Fruit fly (Drosophila melanogaster) whole organism, embryonic: ENCODE data around the gene soti.

Experiments
- Antp ChIP-seq: fragments of 200-800 bp; sonication (Bioruptor generic); optimal IDR thresholded peaks from 3 replicates; lab custom pipeline; 2016; ENCODE audit warnings: missing biosample characterization, missing genetic modification characterization
- CG12071 ChIP-seq: fragments of 200-800 bp; sonication (Bioruptor generic); optimal IDR thresholded peaks from 3 replicates; lab custom pipeline; 2018; ENCODE audit warnings: missing biosample characterization, mild to moderate bottlenecking, missing genetic modification characterization
- CG12659 ChIP-seq: fragments of 200-800 bp; sonication (Bioruptor generic); optimal IDR thresholded peaks from 3 replicates; lab custom pipeline; 2017; ENCODE audit warnings: mild to moderate bottlenecking, missing biosample characterization, missing genetic modification reagents, missing genetic modification characterization
- CG13775 ChIP-seq: fragments of 200-800 bp; sonication (Bioruptor generic); optimal IDR thresholded peaks from 3 replicates; lab custom pipeline; 2017; ENCODE audit warnings: missing biosample characterization, mild to moderate bottlenecking, missing genetic modification characterization
- CG14014 ChIP-seq: fragments of 200-800 bp; sonication (Bioruptor generic); IDR thresholded peaks from 2 replicates; pipeline ENCODE4 v1.3.6; 2022; ENCODE audit warnings: missing biosample characterization, missing genetic modification characterization
- CG14710 ChIP-seq: fragments of 200-800 bp; sonication (Bioruptor generic); optimal IDR thresholded peaks from 3 replicates; lab custom pipeline; 2019; ENCODE audit warnings: missing biosample characterization, mild to moderate bottlenecking, missing genetic modification characterization, moderate library complexity
- CG17186 ChIP-seq: fragments of 200-800 bp; sonication (Bioruptor generic); optimal IDR thresholded peaks from 3 replicates; lab custom pipeline; 2017; ENCODE audit warnings: missing biosample characterization, missing genetic modification reagents, missing genetic modification characterization
- CG18476 ChIP-seq: fragments of 200-800 bp; sonication (Bioruptor generic); optimal IDR thresholded peaks from 2 replicates; lab custom pipeline; 2016; ENCODE audit warnings: missing biosample characterization, mild to moderate bottlenecking, missing genetic modification characterization
- CG18764 ChIP-seq: fragments of 200-800 bp; sonication (Bioruptor generic); optimal IDR thresholded peaks from 3 replicates; lab custom pipeline; 2016; ENCODE audit warnings: missing biosample characterization, missing genetic modification characterization
- CG2120 ChIP-seq: fragments of 200-800 bp; sonication (Bioruptor generic); optimal IDR thresholded peaks from 3 replicates; lab custom pipeline; 2016; ENCODE audit warnings: missing biosample characterization, missing genetic modification characterization
- CG2678 ChIP-seq: fragments of 200-800 bp; sonication (Bioruptor generic); optimal IDR thresholded peaks from 3 replicates; lab custom pipeline; 2019; ENCODE audit warnings: missing biosample characterization, mild to moderate bottlenecking, missing genetic modification characterization, moderate library complexity
- CG32767 ChIP-seq: fragments of 200-800 bp; sonication (Bioruptor generic); IDR thresholded peaks from 2 replicates; pipeline ENCODE4 v1.3.6; 2022; ENCODE audit warnings: missing biosample characterization, missing genetic modification characterization
- CG34376 ChIP-seq: fragments of 200-800 bp; sonication (Bioruptor generic); optimal IDR thresholded peaks from 2 replicates; lab custom pipeline; 2018; ENCODE audit warnings: missing biosample characterization, mild to moderate bottlenecking, missing genetic modification characterization
- CG3847 ChIP-seq: fragments of 200-800 bp; sonication (Bioruptor generic); IDR thresholded peaks from 2 replicates; pipeline ENCODE4 v1.3.6; 2022; ENCODE audit warnings: missing biosample characterization, missing genetic modification characterization
- CG7839 ChIP-seq: fragments of 200-800 bp; sonication (Bioruptor generic); optimal IDR thresholded peaks from 3 replicates; lab custom pipeline; 2018; ENCODE audit warnings: missing biosample characterization, mild to moderate bottlenecking, missing genetic modification characterization, moderate library complexity
- CG8924 ChIP-seq: fragments of 200-800 bp; optimal IDR thresholded peaks from 3 replicates; lab custom pipeline; 2019; ENCODE audit warnings: missing biosample characterization, mild to moderate bottlenecking, missing genetic modification characterization, moderate library complexity
- CG9437 ChIP-seq: fragments of 200-800 bp; sonication (Bioruptor generic); optimal IDR thresholded peaks from 2 replicates; lab custom pipeline; 2018; ENCODE audit warnings: missing biosample characterization, mild to moderate bottlenecking, missing genetic modification characterization
- Fer3 ChIP-seq: fragments of 200-800 bp; sonication (Bioruptor generic); optimal IDR thresholded peaks from 2 replicates; lab custom pipeline; 2018; ENCODE audit warnings: missing biosample characterization, mild to moderate bottlenecking, missing genetic modification characterization, moderate library complexity
- H2.0 ChIP-seq: fragments of 200-800 bp; sonication (Bioruptor generic); IDR thresholded peaks from 2 replicates; pipeline ENCODE4 v1.3.6; 2022; ENCODE audit warnings: missing biosample characterization, missing genetic modification characterization
- Hmr ChIP-seq: fragments of 200-800 bp; sonication (Bioruptor generic); optimal IDR thresholded peaks from 3 replicates; lab custom pipeline; 2017; ENCODE audit warnings: mild to moderate bottlenecking, missing biosample characterization, missing genetic modification reagents, missing genetic modification characterization
- MTF-1 ChIP-seq: fragments of 200-800 bp; sonication (Bioruptor generic); optimal IDR thresholded peaks from 2 replicates; lab custom pipeline; 2018; ENCODE audit warnings: missing biosample characterization, mild to moderate bottlenecking, missing genetic modification characterization, borderline replicate concordance
- NK7.1 ChIP-seq: fragments of 200-800 bp; sonication (Bioruptor generic); optimal IDR thresholded peaks from 3 replicates; lab custom pipeline; 2016; ENCODE audit warnings: missing biosample characterization, missing genetic modification characterization
- Neu2 ChIP-seq: fragments of 200-800 bp; sonication (Bioruptor generic); optimal IDR thresholded peaks from 3 replicates; lab custom pipeline; 2016; ENCODE audit warnings: missing biosample characterization, missing genetic modification characterization, borderline replicate concordance
- Oli ChIP-seq: fragments of 200-800 bp; sonication (Bioruptor generic); optimal IDR thresholded peaks from 2 replicates; lab custom pipeline; 2018; ENCODE audit warnings: missing biosample characterization, mild to moderate bottlenecking, missing genetic modification characterization, moderate library complexity
- PHDP ChIP-seq: fragments of 200-800 bp; sonication (Bioruptor generic); optimal IDR thresholded peaks from 3 replicates; lab custom pipeline; 2018; ENCODE audit warnings: missing biosample characterization, mild to moderate bottlenecking, missing genetic modification characterization, moderate library complexity
- Rfx ChIP-seq: fragments of 200-800 bp; sonication (Bioruptor generic); IDR thresholded peaks from 2 replicates; pipeline ENCODE4 v1.3.6; 2022; ENCODE audit warnings: missing biosample characterization, missing genetic modification characterization
- Ssrp ChIP-seq: fragments of 200-800 bp; sonication (Bioruptor generic); optimal IDR thresholded peaks from 2 replicates; lab custom pipeline; 2018; ENCODE audit warnings: missing biosample characterization, mild to moderate bottlenecking, missing genetic modification characterization, moderate library complexity
- Xbp1 ChIP-seq: fragments of 200-800 bp; sonication (Bioruptor generic); optimal IDR thresholded peaks from 3 replicates; lab custom pipeline; 2016; ENCODE audit warnings: missing biosample characterization, mild to moderate bottlenecking, missing genetic modification characterization
- al ChIP-seq: fragments of 200-800 bp; sonication (Bioruptor generic); IDR thresholded peaks from 2 replicates; pipeline ENCODE4 v1.3.6; 2022; ENCODE audit warnings: missing biosample characterization, missing genetic modification characterization
- amos ChIP-seq: fragments of 200-800 bp; sonication (Bioruptor generic); IDR thresholded peaks from 2 replicates; pipeline ENCODE4 v1.3.6; 2022; ENCODE audit warnings: missing biosample characterization, missing genetic modification characterization; ENCODE audit not compliant: partially characterized antibody
- az2 ChIP-seq: fragments of 200-800 bp; sonication (Bioruptor generic); optimal IDR thresholded peaks from 3 replicates; lab custom pipeline; 2016; ENCODE audit warnings: missing biosample characterization, missing genetic modification characterization
- bsh ChIP-seq, 2 experiments: fragments of 200-800 bp; sonication (Bioruptor generic); optimal IDR thresholded peaks; 2 replicates each; lab custom pipeline; 2017 to 2018; ENCODE audit warnings: mild to moderate bottlenecking in 2 of 2, missing biosample characterization in 2 of 2, missing genetic modification characterization in 2 of 2, moderate library complexity in 1 of 2
- crc ChIP-seq: fragments of 200-800 bp; sonication (Bioruptor generic); optimal IDR thresholded peaks from 2 replicates; lab custom pipeline; 2016; ENCODE audit warnings: missing biosample characterization, missing genetic modification characterization
- dpn ChIP-seq, 2 experiments: fragments of 200-800 bp; sonication (Bioruptor generic); optimal IDR thresholded peaks; 3 replicates each; lab custom pipeline; 2016; ENCODE audit warnings: missing biosample characterization in 2 of 2, missing genetic modification characterization in 2 of 2
- eve ChIP-seq, 2 experiments: fragments of >200 bp; optimal IDR thresholded peaks; 2 replicates each; lab custom pipeline; 2017; ENCODE audit warnings: missing biosample characterization in 2 of 2, missing genetic modification characterization in 2 of 2
- fd96Cb ChIP-seq: fragments of 200-800 bp; sonication (Bioruptor generic); optimal IDR thresholded peaks from 2 replicates; lab custom pipeline; 2018; ENCODE audit warnings: missing biosample characterization, mild to moderate bottlenecking, missing genetic modification characterization, moderate library complexity
- gem ChIP-seq: fragments of 200-800 bp; sonication (Bioruptor generic); optimal IDR thresholded peaks from 2 replicates; lab custom pipeline; 2019; ENCODE audit warnings: missing biosample characterization, mild to moderate bottlenecking, missing genetic modification characterization, moderate library complexity
- gsb-n ChIP-seq: fragments of 200-800 bp; sonication (Bioruptor generic); optimal IDR thresholded peaks from 3 replicates; lab custom pipeline; 2018; ENCODE audit warnings: missing biosample characterization, mild to moderate bottlenecking, missing genetic modification characterization
- inv ChIP-seq: fragments of 200-800 bp; sonication (Bioruptor generic); IDR thresholded peaks from 2 replicates; pipeline ENCODE4 v1.3.6; 2022; ENCODE audit warnings: missing biosample characterization, missing genetic modification characterization; ENCODE audit not compliant: partially characterized antibody
- kah ChIP-seq: fragments of 200-800 bp; sonication (Bioruptor generic); optimal IDR thresholded peaks from 2 replicates; lab custom pipeline; 2018; ENCODE audit warnings: missing biosample characterization, mild to moderate bottlenecking, missing genetic modification characterization
- lilli ChIP-seq: fragments of 200-800 bp; sonication (Bioruptor generic); optimal IDR thresholded peaks from 3 replicates; lab custom pipeline; 2016; ENCODE audit warnings: missing biosample characterization, missing genetic modification characterization
- maf-S ChIP-seq: fragments of 200-800 bp; sonication (Bioruptor generic); optimal IDR thresholded peaks from 2 replicates; lab custom pipeline; 2016; ENCODE audit warnings: missing biosample characterization, missing genetic modification characterization
- nerfin-1 ChIP-seq: fragments of 200-800 bp; sonication (Bioruptor generic); optimal IDR thresholded peaks from 3 replicates; lab custom pipeline; 2019; ENCODE audit warnings: missing biosample characterization, mild to moderate bottlenecking, missing genetic modification characterization, moderate library complexity
- pan ChIP-seq, 4 experiments: fragments of >200 bp in 3 of 4; fragments of 200-800 bp in 1 of 4; sonication (Bioruptor generic) in 1 of 4; optimal IDR thresholded peaks in 3 of 4; IDR thresholded peaks in 1 of 4; 2 replicates each; pipeline versions ENCODE4 v1.3.6 to Lab custom; 2017 to 2022; ENCODE audit warnings: missing biosample characterization in 2 of 4, missing genetic modification characterization in 2 of 4, mixed read lengths in 1 of 4
- peb ChIP-seq: fragments of 200-800 bp; sonication (Bioruptor generic); IDR thresholded peaks from 2 replicates; pipeline ENCODE4 v1.3.6; 2022; ENCODE audit warnings: missing biosample characterization, missing genetic modification characterization
- phol ChIP-seq: fragments of 200-800 bp; sonication (Bioruptor generic); optimal IDR thresholded peaks from 3 replicates; lab custom pipeline; 2018; ENCODE audit warnings: missing biosample characterization, mild to moderate bottlenecking, missing genetic modification characterization, moderate library complexity
- sim ChIP-seq: fragments of 200-800 bp; sonication (Bioruptor generic); IDR thresholded peaks from 2 replicates; pipeline ENCODE4 v1.3.6; 2022; ENCODE audit warnings: missing biosample characterization, missing genetic modification characterization
- unpg ChIP-seq: fragments of 200-800 bp; sonication (Bioruptor generic); optimal IDR thresholded peaks from 3 replicates; lab custom pipeline; 2018; ENCODE audit warnings: missing biosample characterization, mild to moderate bottlenecking, missing genetic modification characterization, moderate library complexity

soti gene

dm6 chr3R:14353733-14354152 lies 27.8 kb downstream of the soti start (continued):
- peak; percentile 38 for TF ChIP-seq CG3847 (GFP tag; lab: Robert Waterston, UW)
- peak; percentile 27 for TF ChIP-seq kah (GFP tag; lab: Kevin White, UChicago)
- no peak for TF ChIP-seq maf-S (GFP tag; lab: Kevin White, UChicago)
- TF ChIP-seq Antp (GFP tag; lab: Kevin White, UChicago): no peak
- no peak for TF ChIP-seq amos
- peak; percentile 46 for TF ChIP-seq al
- no peak for TF ChIP-seq peb (GFP tag; lab: Robert Waterston, UW)
- peak; percentile 20 for TF ChIP-seq MTF-1
- TF ChIP-seq H2.0 (GFP tag; lab: Robert Waterston, UW): 0 out of 2 replicates have a peak, but pooled peaks have one; percentile 7
- peak; percentile 77 for TF ChIP-seq PHDP

dm6 chr3R:14351418-14351817 lies 30.1 kb downstream of the soti start:
- TF ChIP-seq inv (GFP tag; lab: Robert Waterston, UW) (no peak), CG14014 (GFP tag; lab: Robert Waterston, UW) (no peak), CG2120 (GFP tag; lab: Kevin White, UChicago) (peak; percentile 66), Rfx (no peak; the same call in 1 of the 2 replicates), Neu2 (GFP tag; lab: Kevin White, UChicago) (no peak), az2 (peak; percentile 11), dpn (GFP tag; optimal IDR thresholded peaks at IDR 0.05; lab: Kevin White, UChicago) (peak in 1 of 2 experiments; percentile 12), phol (tag; lab: Kevin White, UChicago) (peak; percentile 42), CG34376 (no peak), Oli (tag; lab: Kevin White, UChicago) (peak; percentile 42), CG8924 (tag; lab: Kevin White, UChicago) (peak; percentile 42), CG18476 (GFP tag; lab: Kevin White, UChicago) (peak; percentile 8), fd96Cb (peak; percentile 32), Ssrp (peak; percentile 22), NK7.1 (GFP tag; lab: Kevin White, UChicago) (peak; percentile 23), Antp (GFP tag; lab: Kevin White, UChicago) (no peak), crc (GFP tag; lab: Kevin White, UChicago) (no peak), Fer3 (tag; lab: Kevin White, UChicago) (peak; percentile 34), CG2678 (tag; lab: Kevin White, UChicago) (peak; percentile 59), CG14710 (tag; lab: Kevin White, UChicago) (peak; percentile 16), CG18764 (GFP tag; lab: Kevin White, UChicago) (peak; percentile 20), lilli (GFP tag; lab: Kevin White, UChicago) (peak; percentile 47), CG17186 (no peak), CG13775 (GFP tag; lab: Kevin White, UChicago) (peak; percentile 30), CG12071 (GFP tag; lab: Kevin White, UChicago) (peak; percentile 13), eve (GFP tag; optimal IDR thresholded peaks at IDR 0.05; lab: Kevin White, UChicago) (peak in 1 of 2 experiments; percentile 61), CG9437 (GFP tag; lab: Kevin White, UChicago) (peak; percentile 9), pan (optimal IDR thresholded peaks at IDR 0.05; lab: Kevin White, UChicago) (no peak), pan (GFP tag; optimal IDR thresholded peaks at IDR 0.05 in 1 of 2, IDR thresholded peaks at IDR 0.05 in 1 of 2) (no peak), CG12659 (GFP tag; lab: Kevin White, UChicago) (peak; percentile 16), sim (GFP tag; lab: Robert Waterston, UW) (no peak), Hmr (GFP tag; lab: Kevin White, UChicago) (peak; percentile 58), Xbp1 (peak; percentile 39), CG7839 (tag; lab: Kevin White, UChicago) (peak; percentile 55), unpg (GFP tag; lab: Kevin White, UChicago) (peak; percentile 34), bsh (GFP tag; optimal IDR thresholded peaks at IDR 0.05; lab: Kevin White, UChicago) (peak in 1 of 2 experiments; percentile 57), nerfin-1 (tag; lab: Kevin White, UChicago) (peak; percentile 59), gsb-n (peak; percentile 10), CG32767 (no peak), gem (tag; lab: Kevin White, UChicago) (peak; percentile 60)
